Fruit fly (Drosophila melanogaster) whole organism, embryonic: Measurements from ENCODE around the gene Naa20A.
A peak's percentile ranks its signal among the peaks of the same experiment; 100 is the strongest.

Experiments
- ATbp ChIP-seq: fragments of 200-800 bp; sonication (Bioruptor generic); optimal IDR thresholded peaks from 2 replicates; lab custom pipeline; 2017; ENCODE audit warnings: missing biosample characterization, mild to moderate bottlenecking, missing genetic modification characterization, missing genetic modification reagents
- Atf-2 ChIP-seq: fragments of 200-800 bp; sonication (Bioruptor generic); optimal IDR thresholded peaks from 2 replicates; lab custom pipeline; 2016; ENCODE audit warnings: missing biosample characterization, missing genetic modification characterization
- Awh ChIP-seq: fragments of 200-800 bp; sonication (Bioruptor generic); IDR thresholded peaks from 2 replicates; pipeline ENCODE4, ENCODE4 v1.3.6; 2022; ENCODE audit warnings: missing biosample characterization, missing genetic modification characterization
- CG10267 ChIP-seq: fragments of 200-800 bp; sonication (Bioruptor generic); optimal IDR thresholded peaks from 2 replicates; lab custom pipeline; 2018; ENCODE audit warnings: missing biosample characterization, mild to moderate bottlenecking, missing genetic modification characterization, moderate library complexity
- CG10431 ChIP-seq: fragments of 200-800 bp; sonication (Bioruptor generic); optimal IDR thresholded peaks from 3 replicates; lab custom pipeline; 2018; ENCODE audit warnings: missing biosample characterization, mild to moderate bottlenecking, missing genetic modification characterization
- CG10565 ChIP-seq: fragments of 200-800 bp; sonication (Bioruptor generic); optimal IDR thresholded peaks from 3 replicates; lab custom pipeline; 2016; ENCODE audit warnings: missing biosample characterization, mild to moderate bottlenecking, missing genetic modification characterization
- CG12155 ChIP-seq: fragments of 200-800 bp; sonication (Bioruptor generic); optimal IDR thresholded peaks from 3 replicates; lab custom pipeline; 2016; ENCODE audit warnings: missing biosample characterization, missing genetic modification characterization
- CG13624 ChIP-seq: fragments of 200-800 bp; sonication (Bioruptor generic); optimal IDR thresholded peaks from 2 replicates; lab custom pipeline; 2016; ENCODE audit warnings: missing biosample characterization, missing genetic modification characterization
- CG13775 ChIP-seq: fragments of 200-800 bp; sonication (Bioruptor generic); optimal IDR thresholded peaks from 3 replicates; lab custom pipeline; 2017; ENCODE audit warnings: missing biosample characterization, mild to moderate bottlenecking, missing genetic modification characterization
- CG14441 ChIP-seq: fragments of 200-800 bp; sonication (Bioruptor generic); IDR thresholded peaks from 2 replicates; pipeline ENCODE4 v1.3.6; 2022; ENCODE audit warnings: missing biosample characterization, missing genetic modification characterization
- CG14965 ChIP-seq: fragments of 200-800 bp; sonication (Bioruptor generic); optimal IDR thresholded peaks from 2 replicates; lab custom pipeline; 2016; ENCODE audit warnings: missing biosample characterization, missing genetic modification characterization, borderline replicate concordance
- CG15269 ChIP-seq: fragments of 200-800 bp; sonication (Bioruptor generic); optimal IDR thresholded peaks from 2 replicates; lab custom pipeline; 2018; ENCODE audit warnings: missing biosample characterization, mild to moderate bottlenecking, missing genetic modification characterization, moderate library complexity
- CG1529 ChIP-seq: fragments of 200-800 bp; sonication (Bioruptor generic); optimal IDR thresholded peaks from 3 replicates; lab custom pipeline; 2018; ENCODE audit warnings: missing biosample characterization, missing genetic modification characterization
- CG16813 ChIP-seq: fragments of 200-800 bp; sonication (Bioruptor generic); IDR thresholded peaks from 3 replicates; pipeline ENCODE4 v1.3.6; 2022; ENCODE audit warnings: missing biosample characterization, missing genetic modification characterization; ENCODE audit not compliant: partially characterized antibody
- CG1832 ChIP-seq: fragments of 200-800 bp; sonication (Bioruptor generic); optimal IDR thresholded peaks from 2 replicates; lab custom pipeline; 2017; ENCODE audit warnings: missing biosample characterization, mild to moderate bottlenecking, missing genetic modification characterization, inconsistent platforms
- CG3726 ChIP-seq: fragments of 200-800 bp; sonication (Bioruptor generic); IDR thresholded peaks from 3 replicates; pipeline ENCODE4, ENCODE4 v1.3.6; 2022; ENCODE audit warnings: missing biosample characterization, missing genetic modification characterization
- CG4360 ChIP-seq: fragments of 200-800 bp; sonication (Bioruptor generic); IDR thresholded peaks from 2 replicates; pipeline ENCODE4 v1.3.6; 2022; ENCODE audit warnings: missing biosample characterization, missing genetic modification characterization
- CG6254 ChIP-seq: fragments of 200-800 bp; sonication (Bioruptor generic); optimal IDR thresholded peaks from 3 replicates; lab custom pipeline; 2017; ENCODE audit warnings: mild to moderate bottlenecking, missing biosample characterization, missing genetic modification reagents, missing genetic modification characterization
- CG6854 ChIP-seq: fragments of 200-800 bp; sonication (Bioruptor generic); optimal IDR thresholded peaks from 3 replicates; lab custom pipeline; 2017; ENCODE audit warnings: missing biosample characterization, mild to moderate bottlenecking, missing genetic modification characterization
- CG7372 ChIP-seq: fragments of 200-800 bp; sonication (Bioruptor generic); IDR thresholded peaks from 2 replicates; pipeline ENCODE4 v1.3.6; 2022; ENCODE audit warnings: missing biosample characterization, missing genetic modification characterization
- CG7786 ChIP-seq: fragments of 200-800 bp; sonication (Bioruptor generic); optimal IDR thresholded peaks from 2 replicates; lab custom pipeline; 2016; ENCODE audit warnings: missing biosample characterization, missing genetic modification characterization
- CG7987 ChIP-seq: fragments of 200-800 bp; sonication (Bioruptor generic); optimal IDR thresholded peaks from 2 replicates; lab custom pipeline; 2018; ENCODE audit warnings: missing biosample characterization, mild to moderate bottlenecking, missing genetic modification characterization, moderate library complexity
- CG8281 ChIP-seq: fragments of 200-800 bp; sonication (Bioruptor generic); optimal IDR thresholded peaks from 2 replicates; lab custom pipeline; 2018; ENCODE audit warnings: missing biosample characterization, mild to moderate bottlenecking, missing genetic modification characterization, moderate library complexity
- CG8924 ChIP-seq: fragments of 200-800 bp; optimal IDR thresholded peaks from 3 replicates; lab custom pipeline; 2019; ENCODE audit warnings: missing biosample characterization, mild to moderate bottlenecking, missing genetic modification characterization, moderate library complexity
- D ChIP-seq, 2 experiments: fragments of 200-800 bp in 1 of 2; fragments of >200 bp in 1 of 2; sonication (Bioruptor generic) in 1 of 2; optimal IDR thresholded peaks; 2 replicates in 1 of 2; 3 replicates in 1 of 2; lab custom pipeline; 2017; ENCODE audit warnings: mild to moderate bottlenecking in 1 of 2, missing biosample characterization in 1 of 2, missing genetic modification characterization in 1 of 2, missing genetic modification reagents in 1 of 2
- Dfd ChIP-seq, 2 experiments: fragments of >200 bp; optimal IDR thresholded peaks; 2 replicates each; lab custom pipeline; 2017; ENCODE audit warnings: missing biosample characterization in 2 of 2, missing genetic modification characterization in 2 of 2
- Fer1 ChIP-seq: fragments of 200-800 bp; sonication (Bioruptor generic); optimal IDR thresholded peaks from 2 replicates; lab custom pipeline; 2017; ENCODE audit warnings: missing biosample characterization, mild to moderate bottlenecking, missing genetic modification characterization
- HmgZ ChIP-seq: fragments of 200-800 bp; sonication (Bioruptor generic); optimal IDR thresholded peaks from 2 replicates; lab custom pipeline; 2018; ENCODE audit warnings: missing biosample characterization, mild to moderate bottlenecking, missing genetic modification characterization
- Hmr ChIP-seq: fragments of 200-800 bp; sonication (Bioruptor generic); optimal IDR thresholded peaks from 3 replicates; lab custom pipeline; 2017; ENCODE audit warnings: mild to moderate bottlenecking, missing biosample characterization, missing genetic modification reagents, missing genetic modification characterization
- Hr3 ChIP-seq: fragments of 200-800 bp; sonication (Bioruptor generic); optimal IDR thresholded peaks from 3 replicates; lab custom pipeline; 2016; ENCODE audit warnings: missing biosample characterization, missing genetic modification characterization
- Usf ChIP-seq: fragments of 200-800 bp; sonication (Bioruptor generic); optimal IDR thresholded peaks from 2 replicates; lab custom pipeline; 2017; ENCODE audit warnings: missing genotype, missing biosample characterization, missing genetic modification characterization
- cato ChIP-seq: fragments of 200-800 bp; sonication (Bioruptor generic); optimal IDR thresholded peaks from 2 replicates; lab custom pipeline; 2016; ENCODE audit warnings: missing biosample characterization, missing genetic modification characterization, borderline replicate concordance
- cg ChIP-seq: fragments of 200-800 bp; sonication (Bioruptor generic); optimal IDR thresholded peaks from 3 replicates; lab custom pipeline; 2019; ENCODE audit warnings: missing biosample characterization, mild to moderate bottlenecking, missing genetic modification characterization, moderate library complexity
- croc ChIP-seq: fragments of 200-800 bp; sonication (Bioruptor generic); conservative IDR thresholded peaks from 3 replicates; pipeline ENCODE4 v1.3.6; 2022; ENCODE audit warnings: missing biosample characterization, missing genetic modification characterization
- da ChIP-seq: fragments of 200-800 bp; sonication (Bioruptor generic); optimal IDR thresholded peaks from 2 replicates; lab custom pipeline; 2016; ENCODE audit warnings: missing biosample characterization, missing genetic modification characterization
- disco-r ChIP-seq: fragments of 200-800 bp; sonication (Bioruptor generic); optimal IDR thresholded peaks from 2 replicates; lab custom pipeline; 2016; ENCODE audit warnings: missing biosample characterization, missing genetic modification characterization
- dmrt11E ChIP-seq: fragments of 200-800 bp; sonication (Bioruptor generic); optimal IDR thresholded peaks from 3 replicates; lab custom pipeline; 2018; ENCODE audit warnings: missing biosample characterization, mild to moderate bottlenecking, missing genetic modification characterization, moderate library complexity
- dysf ChIP-seq: fragments of 200-800 bp; sonication (Bioruptor generic); IDR thresholded peaks from 3 replicates; pipeline ENCODE4 v1.3.6; 2022; ENCODE audit warnings: missing biosample characterization, missing genetic modification characterization
- fd96Cb ChIP-seq: fragments of 200-800 bp; sonication (Bioruptor generic); optimal IDR thresholded peaks from 2 replicates; lab custom pipeline; 2018; ENCODE audit warnings: missing biosample characterization, mild to moderate bottlenecking, missing genetic modification characterization, moderate library complexity
- gcm2 ChIP-seq: fragments of 200-800 bp; sonication (Bioruptor generic); optimal IDR thresholded peaks from 2 replicates; lab custom pipeline; 2016; ENCODE audit warnings: missing biosample characterization, missing genetic modification characterization
- gsb ChIP-seq: fragments of 200-800 bp; sonication (Bioruptor generic); IDR thresholded peaks from 2 replicates; pipeline ENCODE4 v1.3.6; 2022; ENCODE audit warnings: missing biosample characterization, missing genetic modification characterization
- ind ChIP-seq: fragments of 200-800 bp; sonication (Bioruptor generic); optimal IDR thresholded peaks from 3 replicates; lab custom pipeline; 2016; ENCODE audit warnings: missing biosample characterization, missing genetic modification characterization
- kay ChIP-seq: fragments of 200-800 bp; sonication (Bioruptor generic); optimal IDR thresholded peaks from 2 replicates; lab custom pipeline; 2016; ENCODE audit warnings: missing biosample characterization, missing genetic modification characterization
- mld ChIP-seq: fragments of 200-800 bp; sonication (Bioruptor generic); IDR thresholded peaks from 3 replicates; pipeline ENCODE4 v1.3.6; 2022; ENCODE audit warnings: missing biosample characterization, missing genetic modification characterization; ENCODE audit not compliant: partially characterized antibody
- pnt ChIP-seq: fragments of 200-800 bp; sonication (Bioruptor generic); optimal IDR thresholded peaks from 3 replicates; lab custom pipeline; 2016; ENCODE audit warnings: missing biosample characterization, missing genetic modification characterization
- sna ChIP-seq: fragments of 200-800 bp; sonication (Bioruptor generic); IDR thresholded peaks from 2 replicates; pipeline ENCODE4 v1.3.6; 2022; ENCODE audit warnings: missing biosample characterization, missing genetic modification characterization; ENCODE audit not compliant: partially characterized antibody
- sug ChIP-seq: fragments of 200-800 bp; optimal IDR thresholded peaks from 2 replicates; lab custom pipeline; 2019; ENCODE audit warnings: missing biosample characterization, mild to moderate bottlenecking, missing genetic modification characterization, moderate library complexity
- tap ChIP-seq: fragments of 200-800 bp; optimal IDR thresholded peaks from 3 replicates; lab custom pipeline; 2019; ENCODE audit warnings: missing biosample characterization, mild to moderate bottlenecking, missing genetic modification characterization, moderate library complexity
- trem ChIP-seq: fragments of 200-800 bp; optimal IDR thresholded peaks from 3 replicates; lab custom pipeline; 2019; ENCODE audit warnings: missing biosample characterization, mild to moderate bottlenecking, missing genetic modification characterization, moderate library complexity
- vvl ChIP-seq: fragments of 200-800 bp; sonication (Bioruptor generic); IDR thresholded peaks from 2 replicates; pipeline ENCODE4 v1.3.6; 2022; ENCODE audit warnings: missing biosample characterization, missing genetic modification characterization

The Naa20A gene

DNA sequence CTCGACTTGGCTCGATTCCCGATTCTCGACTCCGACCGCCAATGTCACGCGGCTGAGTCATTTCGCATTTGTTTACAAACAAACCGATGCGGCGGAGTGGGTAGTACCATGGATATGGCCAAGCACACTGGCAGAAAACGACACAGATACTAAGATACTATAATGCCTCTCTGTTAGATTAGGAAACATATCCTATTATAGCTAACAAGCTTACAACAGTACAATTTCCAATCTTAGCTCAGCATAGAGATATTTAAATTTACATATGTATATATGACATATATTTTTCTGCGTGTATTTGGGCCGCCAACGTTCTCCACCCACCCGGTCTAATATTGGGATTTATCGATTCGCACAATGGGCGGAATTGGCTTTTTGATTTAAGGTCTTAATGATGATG is 18.9 kb downstream of the Naa20A start (continued):
- TF ChIP-seq CG7987 (no peak), cato (GFP tag; lab: Kevin White, UChicago) (no peak), CG10565 (GFP tag; lab: Kevin White, UChicago) (no peak), Hr3 (GFP tag; lab: Kevin White, UChicago) (peak; percentile 64), CG10267 (peak; percentile 59), disco-r (no peak), sna (GFP tag; lab: Robert Waterston, UW) (no peak), HmgZ (tag; lab: Kevin White, UChicago) (peak; percentile 76), CG13624 (GFP tag; lab: Kevin White, UChicago) (peak; percentile 44), dysf (GFP tag; lab: Robert Waterston, UW) (peak; percentile 86), CG13775 (GFP tag; lab: Kevin White, UChicago) (peak; percentile 65), CG14441 (peak; percentile 85), CG10431 (GFP tag; lab: Kevin White, UChicago) (no peak), pnt (GFP tag; lab: Kevin White, UChicago) (peak; percentile 43), mld (GFP tag; lab: Robert Waterston, UW) (no peak), trem (peak; percentile 50), tap (tag; lab: Kevin White, UChicago) (peak; percentile 72), ATbp (peak; percentile 67), dmrt11E (tag; lab: Kevin White, UChicago) (peak; percentile 9), Fer1 (GFP tag; lab: Kevin White, UChicago) (peak; percentile 77), kay (GFP tag; lab: Kevin White, UChicago) (peak; percentile 68), Atf-2 (GFP tag; lab: Kevin White, UChicago) (peak; percentile 33), CG16813 (GFP tag; lab: Robert Waterston, UW) (no peak), CG3726 (GFP tag; lab: Robert Waterston, UW) (0 out of 3 replicates have a peak, but pooled peaks have one; percentile 38), vvl (peak; percentile 91), CG1832 (GFP tag; lab: Kevin White, UChicago) (no peak), fd96Cb (tag; lab: Kevin White, UChicago) (peak; percentile 60), da (no peak), CG14965 (no peak), CG6254 (peak; percentile 39), CG15269 (tag; lab: Kevin White, UChicago) (peak; percentile 85), Usf (GFP tag; lab: Kevin White, UChicago) (no peak), D (optimal IDR thresholded peaks at IDR 0.05; lab: Kevin White, UChicago) (no peak), D (GFP tag; optimal IDR thresholded peaks at IDR 0.05; lab: Kevin White, UChicago) (peak; percentile 62), cg (GFP tag; lab: Kevin White, UChicago) (no peak), CG1529 (GFP tag; lab: Kevin White, UChicago) (peak; percentile 18), CG6854 (peak; percentile 39), sug (tag; lab: Kevin White, UChicago) (peak; percentile 82), Hmr (GFP tag; lab: Kevin White, UChicago) (peak; percentile 83), CG8281 (peak; percentile 56), gsb (GFP tag; lab: Robert Waterston, UW) (peak; percentile 63), CG8924 (tag; lab: Kevin White, UChicago) (peak; percentile 72), CG12155 (peak; percentile 80), gcm2 (GFP tag; lab: Kevin White, UChicago) (no peak), Awh (0 out of 2 replicates have a peak, but pooled peaks have one; percentile 55), CG4360 (GFP tag; lab: Robert Waterston, UW) (no peak), Dfd (GFP tag; optimal IDR thresholded peaks at IDR 0.05; lab: Kevin White, UChicago) (no peak), croc (GFP tag; lab: Robert Waterston, UW) (peak; percentile 36; the same call in 1 of the 3 replicates), ind (GFP tag; lab: Kevin White, UChicago) (peak; percentile 76), CG7372 (GFP tag; lab: Robert Waterston, UW) (peak; percentile 59), CG7786 (GFP tag; lab: Kevin White, UChicago) (peak; percentile 38)
